Worm (Caenorhabditis elegans) whole organism, L4/young adult: Measurements from ENCODE around the gene acs-10.

ENCODE experiments used
- W03F9.2 ChIP-seq: fragments of 150-350 bp; optimal IDR thresholded peaks from 2 replicates; lab custom pipeline; 2014; ENCODE audit warnings: missing biosample characterization, missing genetic modification characterization
- dao-5 ChIP-seq: sonication (generic microtip); optimal IDR thresholded peaks from 2 replicates; lab custom pipeline; 2016; ENCODE audit warnings: missing genotype, missing genetic modification characterization, moderate library complexity, missing compliant biosample characterization
- him-1 ChIP-seq: sonication (generic microtip); optimal IDR thresholded peaks from 2 replicates; lab custom pipeline; 2016; ENCODE audit warnings: missing genotype, missing genetic modification reagents, missing genetic modification characterization, missing compliant biosample characterization

ce11 chrV:14194514-14194913 lies 48.2 kb downstream of the acs-10 start:
- TF ChIP-seq dao-5 (no peak), him-1 (tag; lab: Kevin White, UChicago) (no peak), W03F9.2 (tag; lab: Kevin White, UChicago) (no peak)
